Worm (Caenorhabditis elegans) whole organism, L1 larva: ENCODE results near the gene C34C6.10.
A peak's percentile ranks its signal among the peaks of the same experiment; 100 is the strongest.

ENCODE experiments used
- elt-3 ChIP-seq, 6 experiments: fragments of 150-350 bp in 1 of 6; sonication (generic microtip); optimal IDR thresholded peaks; 2 replicates each; lab custom pipeline; 2017 to 2018; ENCODE audit warnings: missing biosample characterization in 6 of 6, missing genetic modification characterization in 6 of 6, inconsistent platforms in 1 of 6
- lin-35 ChIP-seq, 2 experiments: fragments of 150-350 bp; optimal IDR thresholded peaks; 2 replicates each; lab custom pipeline; 2014; ENCODE audit warnings: missing biosample characterization in 2 of 2, missing genetic modification characterization in 2 of 2, missing genetic modification reagents in 2 of 2
- lin-39 ChIP-seq: fragments of 150-350 bp; optimal IDR thresholded peaks from 2 replicates; lab custom pipeline; 2014; ENCODE audit warnings: missing biosample characterization, missing genetic modification reagents, missing genetic modification characterization
- pax-3 ChIP-seq: fragments of 200-800 bp; sonication (Bioruptor generic); optimal IDR thresholded peaks from 2 replicates; lab custom pipeline; 2018; ENCODE audit warnings: mild to moderate bottlenecking, missing genetic modification characterization, moderate library complexity, missing compliant biosample characterization
- sup-37 ChIP-seq: fragments of 200-800 bp; sonication (Bioruptor generic); optimal IDR thresholded peaks from 2 replicates; lab custom pipeline; 2018; ENCODE audit warnings: mild to moderate bottlenecking, missing genetic modification characterization, missing compliant biosample characterization

ce11 chrII:8740326-8740949 lies 44.8 kb upstream of the C34C6.10 start:
- TF ChIP-seq pax-3 (tag; lab: Kevin White, UChicago) (no peak), elt-3 (tag; optimal IDR thresholded peaks at IDR 0.05; lab: Kevin White, UChicago) (peak; percentile 77 to 97 (median 95)), sup-37 (GFP tag; lab: Kevin White, UChicago) (no peak), lin-39 (tag; lab: Kevin White, UChicago) (no peak), lin-35 (GFP tag; optimal IDR thresholded peaks at IDR 0.05; lab: Kevin White, UChicago) (peak in 1 of 2 experiments; percentile 40)
